Fruit fly (Drosophila melanogaster): ENCODE measurements around the gene Bap111.

Bap111 gene

DNA sequence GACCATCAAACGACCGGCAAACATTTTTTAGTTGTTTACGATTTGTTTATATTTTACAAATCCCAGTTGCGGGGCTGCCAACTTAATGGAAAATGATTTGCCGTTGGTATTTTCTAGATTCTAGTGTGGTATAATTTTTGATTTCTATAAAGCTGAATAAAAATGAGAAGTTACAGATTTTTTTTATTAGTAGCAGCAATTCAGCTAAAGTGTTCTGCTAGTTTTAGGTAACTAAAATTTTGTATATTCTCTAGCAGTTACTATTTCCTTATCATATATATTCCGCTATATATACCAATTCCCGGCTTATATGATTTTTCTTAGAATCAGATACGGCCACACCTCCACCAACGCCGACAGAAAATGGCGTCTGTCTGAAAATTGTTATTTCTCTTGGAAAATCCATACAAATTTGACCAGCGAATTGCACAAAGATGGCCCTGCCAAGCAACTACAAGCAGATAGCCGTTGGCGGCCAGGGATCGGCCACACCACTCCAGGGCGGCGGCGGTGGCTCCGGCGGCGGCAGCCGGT, at the start of gene Bap111, which contains the start of gene fh:
Bap111 (plus strand) TSS at position 321 of the 534 bp plus-strand sequence.
fh (minus strand) TSS at position 83 of the 534 bp plus-strand sequence.
- TF ChIP-seq Myc (optimal IDR thresholded peaks at IDR 0.05) (no peak), h (optimal IDR thresholded peaks at IDR 0.05) (no peak), ttk (optimal IDR thresholded peaks at IDR 0.05) (no peak), insv (optimal IDR thresholded peaks at IDR 0.05) (no peak), psq (optimal IDR thresholded peaks at IDR 0.05) (no peak), Sin3A (optimal IDR thresholded peaks at IDR 0.05) (no peak)

DNA sequence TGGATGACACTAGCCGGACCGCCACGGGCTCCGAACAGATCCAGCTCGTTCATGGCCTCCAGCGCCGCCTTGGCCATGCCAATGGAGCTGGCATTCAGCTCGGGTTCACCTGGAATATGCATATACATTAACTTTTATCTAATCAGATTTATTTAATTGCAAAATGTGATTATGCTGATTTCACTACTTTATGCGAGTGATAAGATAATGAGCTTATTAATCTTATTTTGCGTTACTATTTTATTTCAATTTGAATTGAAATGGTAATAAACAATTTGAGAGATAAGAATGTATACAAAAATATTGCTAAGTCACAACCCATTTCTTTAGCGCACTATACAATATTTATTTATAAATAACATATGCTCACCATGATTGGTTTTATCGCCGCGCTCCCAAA, 47.0 kb upstream of the Bap111 start:
- TF ChIP-seq Myc (optimal IDR thresholded peaks at IDR 0.05) (no peak), h (optimal IDR thresholded peaks at IDR 0.05) (no peak), ttk (optimal IDR thresholded peaks at IDR 0.05) (no peak), psq (optimal IDR thresholded peaks at IDR 0.05) (no peak), insv (optimal IDR thresholded peaks at IDR 0.05) (no peak), Sin3A (optimal IDR thresholded peaks at IDR 0.05) (no peak)

- no peak for TF ChIP-seq insv (optimal IDR thresholded peaks at IDR 0.05)
- TF ChIP-seq ttk (optimal IDR thresholded peaks at IDR 0.05), result no peak
- TF ChIP-seq Sin3A (optimal IDR thresholded peaks at IDR 0.05), result no peak
- TF ChIP-seq h (optimal IDR thresholded peaks at IDR 0.05), result no peak
- TF ChIP-seq psq (optimal IDR thresholded peaks at IDR 0.05), result no peak
- no peak for TF ChIP-seq Myc (optimal IDR thresholded peaks at IDR 0.05)
Observed at dm6 chrX:9103308-9104185, 45.6 kb upstream of the Bap111 start, which contains the start of gene CG7766. Gene CG7766 (minus strand): TSS chrX:9103739.

dm6 chrX:9106212-9106774, 42.8 kb upstream of the Bap111 start, which contains the start of gene Bx42:
Gene Bx42 (minus strand): TSS chrX:9106604.
- TF ChIP-seq h (optimal IDR thresholded peaks at IDR 0.05) (no peak), Sin3A (optimal IDR thresholded peaks at IDR 0.05) (no peak), ttk (optimal IDR thresholded peaks at IDR 0.05) (no peak), psq (optimal IDR thresholded peaks at IDR 0.05) (no peak), insv (optimal IDR thresholded peaks at IDR 0.05) (no peak), Myc (optimal IDR thresholded peaks at IDR 0.05) (no peak)

- TF ChIP-seq Myc (optimal IDR thresholded peaks at IDR 0.05) (no peak), Sin3A (optimal IDR thresholded peaks at IDR 0.05) (no peak), h (optimal IDR thresholded peaks at IDR 0.05) (no peak), insv (optimal IDR thresholded peaks at IDR 0.05) (no peak), psq (optimal IDR thresholded peaks at IDR 0.05) (no peak), ttk (optimal IDR thresholded peaks at IDR 0.05) (no peak)
Observed at dm6 chrX:9106775-9107283, 42.3 kb upstream of the Bap111 start, which contains the start of gene Arfrp1. Gene Arfrp1 (plus strand): TSS chrX:9107069.

DNA sequence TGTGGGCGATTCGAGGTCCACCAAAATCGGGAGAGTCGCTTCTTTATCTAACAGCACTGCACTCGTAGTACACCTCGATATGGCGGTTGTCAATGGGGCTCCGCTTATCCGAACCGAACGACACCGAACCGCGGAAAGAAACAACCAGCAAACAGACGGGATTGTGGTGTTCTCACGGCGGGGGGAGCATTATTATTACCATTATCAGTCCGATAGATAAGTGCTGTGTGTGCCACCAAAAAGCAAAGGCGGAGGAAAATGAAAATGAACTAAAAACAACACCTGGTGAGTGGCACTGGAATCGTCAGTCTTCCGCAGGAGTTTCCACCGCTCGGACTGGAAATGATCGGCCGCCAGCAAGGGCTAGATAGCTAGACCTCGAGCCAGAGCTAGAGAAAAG, 40.7 kb upstream of the Bap111 start, which contains the start of gene AP-1gamma:
AP-1gamma (plus strand) TSS at position 305 of the 400 bp plus-strand sequence.
- no peak for TF ChIP-seq psq (optimal IDR thresholded peaks at IDR 0.05)
- no peak for TF ChIP-seq insv (optimal IDR thresholded peaks at IDR 0.05)
- no peak for TF ChIP-seq Myc (optimal IDR thresholded peaks at IDR 0.05)
- no peak for TF ChIP-seq h (optimal IDR thresholded peaks at IDR 0.05)
- TF ChIP-seq ttk (optimal IDR thresholded peaks at IDR 0.05), result no peak
- TF ChIP-seq Sin3A (optimal IDR thresholded peaks at IDR 0.05), result no peak

dm6 chrX:9109072-9109844, 39.9 kb upstream of the Bap111 start:
- TF ChIP-seq ttk (optimal IDR thresholded peaks at IDR 0.05) (no peak), Sin3A (optimal IDR thresholded peaks at IDR 0.05) (no peak), psq (optimal IDR thresholded peaks at IDR 0.05) (no peak), insv (optimal IDR thresholded peaks at IDR 0.05) (no peak), Myc (optimal IDR thresholded peaks at IDR 0.05) (no peak), h (optimal IDR thresholded peaks at IDR 0.05) (no peak)

DNA sequence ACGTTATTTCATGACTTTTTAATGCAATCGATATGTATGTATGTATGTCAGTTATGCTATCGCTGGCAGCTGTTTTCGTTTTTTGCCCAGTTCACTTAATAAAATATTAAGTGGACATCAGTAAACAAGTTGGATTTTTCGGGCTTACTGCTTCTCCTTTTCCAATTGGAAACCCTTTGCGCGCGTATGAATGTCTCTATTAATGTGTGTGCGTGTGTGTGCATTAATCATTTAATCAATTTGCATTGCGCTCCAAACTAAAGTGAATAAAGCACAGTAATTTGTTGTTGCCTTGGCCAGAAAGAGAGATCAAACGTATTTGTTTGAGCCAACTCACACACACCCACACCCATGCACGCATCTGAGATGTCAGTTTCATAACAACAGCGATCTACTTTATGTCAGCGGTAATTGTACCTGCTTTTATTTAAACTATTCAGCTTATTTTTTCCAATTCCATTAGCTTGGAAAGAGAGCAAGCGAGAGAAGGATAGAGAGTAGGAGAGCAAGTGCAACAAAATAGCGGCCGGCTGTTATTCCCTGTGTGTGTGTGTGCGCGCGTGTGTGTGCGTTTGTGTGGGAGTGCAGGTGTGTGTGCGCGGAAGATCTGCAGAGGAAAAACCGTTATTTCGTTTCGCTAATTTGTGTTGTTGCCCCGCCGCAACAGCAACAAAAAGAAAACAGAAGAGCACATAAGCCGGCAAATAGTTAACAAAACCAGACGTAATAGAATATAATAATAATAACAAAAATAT, 38.8 kb upstream of the Bap111 start:
- TF ChIP-seq h (optimal IDR thresholded peaks at IDR 0.05) (no peak), insv (optimal IDR thresholded peaks at IDR 0.05) (no peak), Myc (optimal IDR thresholded peaks at IDR 0.05) (no peak), psq (optimal IDR thresholded peaks at IDR 0.05) (no peak), Sin3A (optimal IDR thresholded peaks at IDR 0.05) (no peak), ttk (optimal IDR thresholded peaks at IDR 0.05) (no peak)

DNA sequence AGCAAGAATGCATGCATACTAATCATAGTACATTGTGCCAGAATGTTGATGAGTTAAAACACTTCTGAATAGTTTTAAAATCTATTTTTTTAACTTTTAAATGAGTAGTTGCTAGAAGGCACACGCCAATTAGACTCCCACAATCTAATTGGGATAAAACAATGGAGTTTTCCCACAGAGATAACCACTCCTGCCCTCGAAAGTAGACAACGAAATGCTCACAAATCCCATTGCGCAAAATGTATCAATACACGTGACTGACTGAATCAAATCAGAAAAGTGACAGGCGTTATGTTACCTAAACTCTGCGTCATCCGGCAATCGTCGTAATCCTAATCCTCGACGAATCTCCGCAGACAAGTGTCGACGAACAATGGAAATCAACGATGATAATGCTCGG, 31.3 kb upstream of the Bap111 start:
- no peak for TF ChIP-seq insv (optimal IDR thresholded peaks at IDR 0.05)
- no peak for TF ChIP-seq h (optimal IDR thresholded peaks at IDR 0.05)
- TF ChIP-seq ttk (optimal IDR thresholded peaks at IDR 0.05), result no peak
- no peak for TF ChIP-seq Myc (optimal IDR thresholded peaks at IDR 0.05)
- TF ChIP-seq psq (optimal IDR thresholded peaks at IDR 0.05), result no peak
- no peak for TF ChIP-seq Sin3A (optimal IDR thresholded peaks at IDR 0.05)

DNA sequence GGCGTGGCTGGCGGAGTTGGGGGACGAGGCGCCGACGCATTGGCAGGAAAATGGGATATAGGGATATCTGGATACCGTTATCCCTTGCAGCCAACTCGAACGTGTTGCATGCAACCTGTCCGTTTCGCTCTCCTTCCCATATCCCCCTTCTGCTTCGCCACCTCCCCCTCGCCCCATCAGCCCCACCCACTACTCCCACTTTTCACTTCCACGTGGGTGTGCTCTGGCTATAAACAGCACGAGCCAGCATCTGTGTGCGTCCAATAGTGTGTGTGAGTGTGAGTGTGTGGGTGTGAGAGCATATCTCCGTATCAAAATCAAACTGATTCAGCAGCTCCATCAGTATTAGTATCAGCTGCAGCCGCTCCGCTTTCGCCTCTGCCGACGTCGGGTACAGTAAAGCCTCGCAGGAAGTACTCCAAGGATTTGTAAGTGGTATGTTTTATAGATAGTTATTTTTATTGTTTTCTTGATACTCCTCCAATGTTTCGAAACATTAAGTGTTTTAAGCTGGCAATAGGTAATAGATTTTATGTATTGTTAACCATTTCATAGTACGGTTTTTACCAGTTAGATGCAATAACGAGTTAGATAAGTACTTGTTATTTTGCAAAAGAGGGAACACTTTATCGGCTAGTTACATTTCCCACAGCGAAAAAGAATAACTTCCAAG, 30.0 kb upstream of the Bap111 start:
- TF ChIP-seq psq (optimal IDR thresholded peaks at IDR 0.05) (no peak), ttk (optimal IDR thresholded peaks at IDR 0.05) (no peak), h (optimal IDR thresholded peaks at IDR 0.05) (no peak), insv (optimal IDR thresholded peaks at IDR 0.05) (no peak), Sin3A (optimal IDR thresholded peaks at IDR 0.05) (no peak), Myc (optimal IDR thresholded peaks at IDR 0.05) (no peak)
